Worm (Caenorhabditis elegans) whole organism, mixed stage, embryonic: Measurements from ENCODE around the gene srh-69.

Experiments used
- blmp-1 ChIP-seq: fragments of 150-350 bp; optimal IDR thresholded peaks from 2 replicates; lab custom pipeline; 2014; ENCODE audit warnings: missing biosample characterization, missing genetic modification characterization
- elt-1 ChIP-seq: sonication (generic microtip); optimal IDR thresholded peaks from 2 replicates; lab custom pipeline; 2017; ENCODE audit warnings: missing genetic modification characterization, mild to moderate bottlenecking, missing compliant biosample characterization, antibody characterized with exemption, moderate library complexity, borderline replicate concordance; ENCODE audit not compliant: insufficient read depth
- flh-1 ChIP-seq: fragments of 200-800 bp; sonication (Bioruptor generic); optimal IDR thresholded peaks from 2 replicates; lab custom pipeline; 2018; ENCODE audit warnings: mild to moderate bottlenecking, missing genetic modification characterization, moderate library complexity, missing compliant biosample characterization
- nhr-12 ChIP-seq: fragments of 150-350 bp; optimal IDR thresholded peaks from 2 replicates; lab custom pipeline; 2014; ENCODE audit warnings: missing biosample characterization, missing genetic modification characterization
- nhr-237 ChIP-seq: fragments of 150-350 bp; optimal IDR thresholded peaks from 2 replicates; lab custom pipeline; 2014; ENCODE audit warnings: missing biosample characterization, missing genetic modification characterization
- nhr-28 ChIP-seq: fragments of 150-350 bp; optimal IDR thresholded peaks from 2 replicates; lab custom pipeline; 2014; ENCODE audit warnings: missing biosample characterization, missing genetic modification characterization
- nhr-76 ChIP-seq: sonication (generic microtip); optimal IDR thresholded peaks from 2 replicates; lab custom pipeline; 2017; ENCODE audit warnings: missing biosample characterization, missing genetic modification characterization
- pha-4 ChIP-seq: fragments of 150-350 bp; optimal IDR thresholded peaks from 2 replicates; lab custom pipeline; 2018; ENCODE audit warnings: missing biosample characterization, missing genetic modification reagents, missing genetic modification characterization
- unc-62 ChIP-seq: fragments of 150-350 bp; optimal IDR thresholded peaks from 2 replicates; lab custom pipeline; 2014; ENCODE audit warnings: missing biosample characterization, missing genetic modification reagents, missing genetic modification characterization
- ztf-11 ChIP-seq: fragments of 150-350 bp; optimal IDR thresholded peaks from 2 replicates; lab custom pipeline; 2014; ENCODE audit warnings: missing biosample characterization, missing genetic modification characterization

- no peak for TF ChIP-seq ztf-11
- TF ChIP-seq flh-1 (GFP tag; lab: Kevin White, UChicago): no peak
- no peak for TF ChIP-seq nhr-76 (tag; lab: Kevin White, UChicago)
- TF ChIP-seq unc-62 (GFP tag; lab: Kevin White, UChicago): no peak
- TF ChIP-seq nhr-28 (tag; lab: Kevin White, UChicago): no peak
- no peak for TF ChIP-seq nhr-12 (tag; lab: Kevin White, UChicago)
- no peak for TF ChIP-seq pha-4 (tag; lab: Kevin White, UChicago)
- TF ChIP-seq elt-1 (tag; lab: Kevin White, UChicago): no peak
- no peak for TF ChIP-seq nhr-237 (tag; lab: Kevin White, UChicago)
- no peak for TF ChIP-seq blmp-1 (tag; lab: Kevin White, UChicago)
These were observed 16.4 kb upstream of the srh-69 start, which contains the start of gene srx-120 for ce11 chrII:12530958-12531357.
